Fruit fly (Drosophila melanogaster) S2 (cell line): ENCODE data around the gene CG2201.
A peak's percentile ranks its signal among the peaks of the same experiment; 100 is the strongest.

Source experiments
- CG8478 ChIP-seq: fragments of >200 bp; optimal IDR thresholded peaks from 2 replicates; lab custom pipeline; 2018
- CTCF ChIP-seq, 2 experiments: fragments of >200 bp; optimal IDR thresholded peaks; 2 replicates each; lab custom pipeline; 2018

The CG2201 gene

dm6 chr2L:21623685-21624471, at the start of gene CG2201:
Gene CG2201, minus strand, starts transcription at chr2L:21624080.
- TF ChIP-seq CG8478 (lab: Kevin White, UChicago) = no peak
- no peak for TF ChIP-seq CTCF (optimal IDR thresholded peaks at IDR 0.05; lab: Kevin White, UChicago)

- TF ChIP-seq CG8478 (lab: Kevin White, UChicago) (no peak), CTCF (optimal IDR thresholded peaks at IDR 0.05; lab: Kevin White, UChicago) (no peak)
These were observed 34.7 kb upstream of the CG2201 start, which contains the start of gene Cul2 for dm6 chr2L:21658529-21659009. Gene Cul2, plus strand, starts transcription at chr2L:21658735.

DNA sequence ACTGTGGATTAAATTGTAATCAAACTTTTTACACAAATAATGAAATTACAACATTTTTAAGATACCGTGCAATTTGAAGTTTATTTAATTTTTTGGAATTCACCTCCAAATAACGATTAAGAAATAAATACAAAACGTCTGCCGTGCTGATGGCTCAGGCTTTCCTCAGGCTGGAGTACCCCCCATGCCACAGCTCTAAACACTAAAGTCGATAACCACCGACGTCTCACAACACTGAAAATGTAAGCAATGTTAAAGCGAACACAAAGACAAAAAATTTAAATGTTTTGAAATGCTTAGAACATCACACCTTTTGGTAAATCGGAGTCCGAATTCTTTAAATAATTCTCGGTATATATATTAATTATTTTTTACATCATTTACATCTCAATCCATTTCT, 33.5 kb upstream of the CG2201 start:
- TF ChIP-seq CG8478 (lab: Kevin White, UChicago) = no peak
- no peak for TF ChIP-seq CTCF (optimal IDR thresholded peaks at IDR 0.05; lab: Kevin White, UChicago)

- TF ChIP-seq CG8478 (lab: Kevin White, UChicago) = no peak
- TF ChIP-seq CTCF (optimal IDR thresholded peaks at IDR 0.05; lab: Kevin White, UChicago) = no peak
These were observed 24.9 kb upstream of the CG2201 start for dm6 chr2L:21648769-21649168.

DNA sequence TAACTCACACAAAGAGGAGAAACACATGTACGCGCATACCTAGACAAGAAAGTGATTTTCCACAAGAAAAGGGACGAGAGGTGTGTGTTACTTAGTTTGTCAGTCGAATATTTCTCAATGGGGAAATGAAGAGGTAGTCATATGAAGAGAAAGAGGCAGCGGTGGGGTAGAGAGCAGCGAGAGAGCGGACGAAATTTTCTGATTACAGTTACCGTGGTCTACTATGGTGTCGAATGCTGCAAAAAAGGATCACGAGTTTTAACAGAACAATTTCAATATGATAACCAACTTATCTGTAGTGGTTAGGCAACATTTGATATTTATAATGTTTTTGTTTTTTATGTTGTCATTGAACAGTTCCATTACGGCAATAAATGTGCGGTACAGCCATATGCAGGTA, 9.0 kb upstream of the CG2201 start:
- no peak for TF ChIP-seq CG8478 (lab: Kevin White, UChicago)
- TF ChIP-seq CTCF (optimal IDR thresholded peaks at IDR 0.05; lab: Kevin White, UChicago) = no peak

DNA sequence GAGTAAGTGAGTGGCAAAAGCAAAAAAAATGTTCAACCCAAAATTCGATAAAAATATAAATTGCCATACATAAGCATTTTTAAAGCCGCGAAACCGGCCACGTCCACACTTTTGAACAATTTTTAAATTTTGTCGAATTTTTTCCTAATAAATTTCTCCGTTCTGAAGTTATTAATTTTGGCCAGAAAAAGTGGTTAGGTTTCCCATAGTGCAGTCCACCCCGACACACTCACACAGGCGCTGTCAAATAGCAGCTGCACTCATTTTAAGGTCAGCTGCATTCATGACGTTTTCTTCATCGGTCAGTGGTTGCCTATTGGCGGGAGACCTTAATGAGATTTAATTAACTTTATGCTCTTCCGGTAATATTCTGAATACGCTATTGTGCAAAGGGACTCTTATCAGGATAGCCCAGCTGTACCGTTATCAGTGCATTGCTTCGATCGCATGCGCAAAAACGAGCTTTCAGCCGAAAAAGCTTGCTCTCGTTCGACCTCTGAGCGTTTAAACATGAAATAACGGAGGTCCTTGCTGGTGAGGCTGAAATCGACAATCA, 8.2 kb upstream of the CG2201 start, which contains the start of gene Ac3:
Ac3 (plus strand) TSS at position 556 of the 556 bp plus-strand sequence.
- TF ChIP-seq CTCF (optimal IDR thresholded peaks at IDR 0.05; lab: Kevin White, UChicago) = no peak
- no peak for TF ChIP-seq CG8478 (lab: Kevin White, UChicago)

DNA sequence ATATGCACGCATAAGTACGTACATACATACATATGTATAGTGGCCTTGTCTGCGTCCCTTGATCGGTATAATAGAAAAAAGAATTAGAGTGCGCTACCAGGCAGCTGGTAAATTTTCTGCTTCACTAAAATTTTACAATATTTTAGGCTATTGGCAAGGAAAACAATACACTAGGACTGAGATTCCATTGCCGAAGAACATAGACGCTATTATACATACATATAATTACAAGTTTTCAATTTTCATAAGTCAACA, 6.6 kb upstream of the CG2201 start:
- TF ChIP-seq CTCF (optimal IDR thresholded peaks at IDR 0.05; lab: Kevin White, UChicago) = no peak
- no peak for TF ChIP-seq CG8478 (lab: Kevin White, UChicago)

dm6 chr2L:21629814-21630562, 6.1 kb upstream of the CG2201 start, which contains the start of gene Df31:
Gene Df31, minus strand, starts transcription at chr2L:21629932.
- TF ChIP-seq CG8478 (lab: Kevin White, UChicago) (no peak), CTCF (optimal IDR thresholded peaks at IDR 0.05; lab: Kevin White, UChicago) (peak in 1 of 2 experiments; percentile 16)

- TF ChIP-seq CG8478 (lab: Kevin White, UChicago) (peak; percentile 62), CTCF (optimal IDR thresholded peaks at IDR 0.05; lab: Kevin White, UChicago) (no peak)
These were observed 5.4 kb upstream of the CG2201 start for dm6 chr2L:21629149-21629813.

DNA sequence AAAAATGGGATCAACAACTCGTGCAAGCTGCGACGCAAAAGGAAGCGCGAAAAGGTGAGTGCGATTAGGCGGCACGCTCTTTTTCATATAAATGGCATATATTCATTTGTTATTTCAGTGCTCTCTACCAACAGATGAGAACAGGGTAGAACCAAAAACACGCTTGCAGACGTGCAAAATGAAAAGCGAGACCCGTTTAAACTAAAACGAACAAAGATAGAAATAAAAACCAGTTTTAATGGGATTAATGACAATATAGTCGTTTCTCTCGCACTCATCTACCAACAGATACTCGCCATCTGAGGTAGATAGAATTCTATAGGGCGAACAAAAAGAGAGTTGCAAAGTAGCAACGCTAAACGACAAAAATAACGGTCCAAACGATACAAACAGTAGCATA, 4.7 kb upstream of the CG2201 start:
- TF ChIP-seq CG8478 (lab: Kevin White, UChicago) (no peak), CTCF (optimal IDR thresholded peaks at IDR 0.05; lab: Kevin White, UChicago) (no peak)

DNA sequence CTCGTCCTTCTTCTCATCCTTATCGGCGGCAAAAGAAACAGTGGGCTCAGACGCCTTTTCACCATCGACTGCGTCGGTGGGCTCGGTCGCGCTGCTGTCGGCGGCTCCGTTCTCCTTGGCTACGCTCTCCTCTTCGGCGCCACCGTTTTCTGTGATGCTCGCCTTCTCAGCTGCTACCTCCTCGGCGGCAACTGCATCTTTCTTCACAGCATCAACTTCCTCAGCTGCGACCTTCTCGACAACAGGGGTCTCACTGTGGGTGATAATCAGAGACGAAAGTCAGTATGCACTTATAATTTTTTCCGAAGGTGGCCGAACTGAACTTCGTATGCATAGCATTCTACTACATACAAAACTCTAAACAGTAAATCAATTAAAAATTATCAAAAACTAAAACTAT, 4.1 kb upstream of the CG2201 start:
- TF ChIP-seq CTCF (optimal IDR thresholded peaks at IDR 0.05; lab: Kevin White, UChicago) (no peak), CG8478 (lab: Kevin White, UChicago) (no peak)

DNA sequence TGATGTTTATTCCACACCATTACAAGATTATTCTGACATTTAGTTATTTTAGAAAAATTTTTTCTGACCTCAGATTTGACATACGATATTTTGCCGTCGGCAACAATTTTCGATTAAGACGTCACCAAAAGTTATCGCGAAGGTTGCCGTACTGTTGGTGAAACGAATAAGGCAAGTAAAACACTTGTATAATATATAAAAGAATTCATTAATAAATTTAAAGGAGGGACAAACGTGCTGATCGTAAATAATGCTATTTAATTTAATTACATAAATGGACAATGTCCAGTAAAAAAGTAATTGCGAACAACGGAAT, 550 bp upstream of the CG2201 start:
- TF ChIP-seq CTCF (optimal IDR thresholded peaks at IDR 0.05; lab: Kevin White, UChicago) (no peak), CG8478 (lab: Kevin White, UChicago) (no peak)

- no peak for TF ChIP-seq CTCF (optimal IDR thresholded peaks at IDR 0.05; lab: Kevin White, UChicago)
- TF ChIP-seq CG8478 (lab: Kevin White, UChicago) = no peak
These were observed 883 bp downstream of the CG2201 start for dm6 chr2L:21622709-21623684.
